Worm (Caenorhabditis elegans) whole organism, L4 larva: Measurements from ENCODE around the gene K08E7.6.

Experiments used
- R02D3.7 ChIP-seq: fragments of 150-350 bp; sonication (generic microtip); optimal IDR thresholded peaks from 3 replicates; lab custom pipeline; 2014; ENCODE audit warnings: missing biosample characterization, missing genetic modification characterization
- Y5F2A.4 ChIP-seq: fragments of 200-800 bp; sonication (Bioruptor generic); optimal IDR thresholded peaks from 2 replicates; lab custom pipeline; 2018; ENCODE audit warnings: mild to moderate bottlenecking, missing genetic modification characterization, missing compliant biosample characterization
- ceh-32 ChIP-seq: sonication (generic microtip); optimal IDR thresholded peaks from 2 replicates; lab custom pipeline; 2016; ENCODE audit warnings: mild to moderate bottlenecking, missing genetic modification characterization, missing compliant biosample characterization; ENCODE audit not compliant: poor library complexity
- mxl-3 ChIP-seq: fragments of 200-800 bp; sonication (Bioruptor generic); optimal IDR thresholded peaks from 2 replicates; lab custom pipeline; 2018; ENCODE audit warnings: mild to moderate bottlenecking, missing genetic modification characterization, missing compliant biosample characterization
- nhr-111 ChIP-seq: fragments of 200-800 bp; sonication (Bioruptor generic); optimal IDR thresholded peaks from 2 replicates; lab custom pipeline; 2018; ENCODE audit warnings: mild to moderate bottlenecking, missing genetic modification characterization, missing compliant biosample characterization
- nhr-237 ChIP-seq: sonication (generic microtip); optimal IDR thresholded peaks from 2 replicates; lab custom pipeline; 2017; ENCODE audit warnings: missing biosample characterization, missing genetic modification characterization
- nhr-77 ChIP-seq: fragments of 150-350 bp; optimal IDR thresholded peaks from 2 replicates; lab custom pipeline; 2014; ENCODE audit warnings: missing biosample characterization, missing genetic modification characterization
- snpc-1.2 ChIP-seq: fragments of 200-800 bp; sonication (Bioruptor generic); IDR thresholded peaks from 2 replicates; pipeline ENCODE4 v1.3.6; 2022; ENCODE audit warnings: missing genetic modification reagents, missing genetic modification characterization, missing compliant biosample characterization
- ztf-7 ChIP-seq: fragments of 150-350 bp; optimal IDR thresholded peaks from 2 replicates; lab custom pipeline; 2014; ENCODE audit warnings: missing biosample characterization, missing genetic modification characterization

DNA sequence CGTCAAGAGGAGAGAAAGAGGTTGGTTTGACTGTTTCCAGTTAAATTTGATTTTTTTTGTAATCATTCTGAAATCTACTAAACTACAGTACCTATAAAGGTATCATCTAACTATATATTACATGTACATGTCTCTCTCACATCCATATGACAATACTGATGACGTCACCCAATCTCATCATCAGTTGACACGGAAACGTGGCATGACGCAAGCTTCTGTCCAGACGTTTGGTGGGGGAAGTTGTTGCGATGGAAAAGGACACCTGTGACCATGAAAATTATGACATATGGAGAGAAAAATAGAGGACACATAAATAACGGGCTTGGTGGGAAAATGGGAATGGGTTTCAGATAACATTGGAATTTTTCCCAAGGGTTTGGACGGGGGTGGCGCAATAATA lies 31.9 kb downstream of the K08E7.6 start:
- TF ChIP-seq nhr-77 (tag; lab: Kevin White, UChicago) (no peak), mxl-3 (GFP tag; lab: Kevin White, UChicago) (no peak), ztf-7 (tag; lab: Kevin White, UChicago) (no peak), nhr-111 (GFP tag; lab: Kevin White, UChicago) (no peak), Y5F2A.4 (no peak), ceh-32 (tag; lab: Kevin White, UChicago) (no peak), R02D3.7 (tag; lab: Kevin White, UChicago) (no peak), nhr-237 (no peak), snpc-1.2 (GFP tag; lab: Robert Waterston, UW) (no peak)
